Fruit fly (Drosophila melanogaster) whole organism, prepupa: ENCODE results near the gene Mkp3.

Source experiments
- CG11902 ChIP-seq: fragments of 200-800 bp; sonication (Bioruptor generic); optimal IDR thresholded peaks from 3 replicates; lab custom pipeline; 2016; ENCODE audit warnings: missing biosample characterization, missing genetic modification characterization
- CG16779 ChIP-seq: fragments of 200-800 bp; sonication (Bioruptor generic); optimal IDR thresholded peaks from 3 replicates; lab custom pipeline; 2017; ENCODE audit warnings: missing biosample characterization, mild to moderate bottlenecking, missing genetic modification characterization
- CG32006 ChIP-seq: fragments of 200-800 bp; sonication (Bioruptor generic); optimal IDR thresholded peaks from 3 replicates; lab custom pipeline; 2017; ENCODE audit warnings: missing biosample characterization, mild to moderate bottlenecking, missing genetic modification characterization
- CG34406 ChIP-seq: fragments of 200-800 bp; sonication (Bioruptor generic); optimal IDR thresholded peaks from 3 replicates; lab custom pipeline; 2016; ENCODE audit warnings: missing biosample characterization, missing genetic modification characterization
- CG4318 ChIP-seq: fragments of 200-800 bp; sonication (Bioruptor generic); optimal IDR thresholded peaks from 3 replicates; lab custom pipeline; 2017; ENCODE audit warnings: missing biosample characterization, mild to moderate bottlenecking, missing genetic modification characterization
- CG6276 ChIP-seq: fragments of 200-800 bp; sonication (Bioruptor generic); optimal IDR thresholded peaks from 2 replicates; lab custom pipeline; 2017; ENCODE audit warnings: missing biosample characterization, mild to moderate bottlenecking, missing genetic modification characterization
- CG6854 ChIP-seq: fragments of 200-800 bp; sonication (Bioruptor generic); optimal IDR thresholded peaks from 2 replicates; lab custom pipeline; 2017; ENCODE audit warnings: missing biosample characterization, mild to moderate bottlenecking, missing genetic modification characterization
- CG8119 ChIP-seq: fragments of 200-800 bp; sonication (Bioruptor generic); IDR thresholded peaks from 3 replicates; pipeline ENCODE4 v1.3.6; 2022; ENCODE audit warnings: missing biosample characterization, missing genetic modification characterization
- CG8319 ChIP-seq: fragments of 200-800 bp; sonication (Bioruptor generic); optimal IDR thresholded peaks from 3 replicates; lab custom pipeline; 2016; ENCODE audit warnings: missing biosample characterization, missing genetic modification characterization
- Hr39 ChIP-seq: fragments of 200-800 bp; sonication (Bioruptor generic); optimal IDR thresholded peaks from 2 replicates; lab custom pipeline; 2016; ENCODE audit warnings: missing biosample characterization, missing genetic modification characterization
- Met ChIP-seq: fragments of 200-800 bp; sonication (Bioruptor generic); optimal IDR thresholded peaks from 3 replicates; lab custom pipeline; 2016; ENCODE audit warnings: missing biosample characterization, missing genetic modification characterization
- svp ChIP-seq: fragments of 200-800 bp; sonication (Bioruptor generic); peaks from one replicate; lab custom pipeline; 2016; ENCODE audit warnings: missing biosample characterization, missing genetic modification characterization
- vri ChIP-seq: fragments of 200-800 bp; sonication (Bioruptor generic); optimal IDR thresholded peaks from 3 replicates; lab custom pipeline; 2016; ENCODE audit warnings: missing biosample characterization, mild to moderate bottlenecking, missing genetic modification characterization

DNA sequence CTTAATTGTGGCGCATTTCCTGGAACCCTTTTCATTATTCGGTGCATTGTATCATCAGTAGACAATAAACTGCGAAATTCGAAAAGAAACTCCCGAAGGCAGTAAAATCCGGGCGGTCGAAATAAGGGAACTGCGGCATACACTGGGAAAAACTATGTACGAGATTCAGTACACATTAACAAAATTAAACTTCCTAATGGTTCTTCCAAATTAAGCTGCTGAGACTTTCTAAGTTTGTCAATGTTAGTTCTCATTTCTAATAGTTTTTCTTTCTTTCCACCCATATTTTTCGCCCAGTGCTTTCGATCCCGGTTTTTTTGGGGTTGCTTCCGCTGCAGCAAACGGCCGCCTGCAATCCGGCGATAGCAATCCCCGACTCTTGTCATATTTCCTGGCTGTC, 61.4 kb downstream of the Mkp3 start:
- no peak for TF ChIP-seq CG4318 (GFP tag; lab: Kevin White, UChicago)
- no peak for TF ChIP-seq CG11902 (GFP tag; lab: Kevin White, UChicago)
- peak; percentile 50 for TF ChIP-seq CG32006 (GFP tag; lab: Kevin White, UChicago)
- TF ChIP-seq CG16779 (tag; lab: Kevin White, UChicago): no peak
- TF ChIP-seq CG8319 (GFP tag; lab: Kevin White, UChicago): peak; percentile 39
- TF ChIP-seq svp: peak; percentile 85
- TF ChIP-seq CG6276 (GFP tag; lab: Kevin White, UChicago): no peak
- TF ChIP-seq Met: peak; percentile 73
- peak; percentile 50 for TF ChIP-seq CG34406 (GFP tag; lab: Kevin White, UChicago)
- peak; percentile 38 for TF ChIP-seq CG6854 (GFP tag; lab: Kevin White, UChicago)
- no peak for TF ChIP-seq CG8119 (GFP tag; lab: Robert Waterston, UW)
- peak; percentile 53 for TF ChIP-seq vri (GFP tag; lab: Kevin White, UChicago)
- TF ChIP-seq Hr39 (GFP tag; lab: Kevin White, UChicago): peak; percentile 68
